Fruit fly (Drosophila melanogaster) Kc167 (cell line): Measurements from ENCODE around the gene smog.

Experiments
- Myc ChIP-seq: fragments of >200 bp; optimal IDR thresholded peaks from 2 replicates; lab custom pipeline; 2017; ENCODE audit warnings: missing external identifiers
- Sin3A ChIP-seq: fragments of >200 bp; optimal IDR thresholded peaks from 2 replicates; lab custom pipeline; 2018; ENCODE audit warnings: missing external identifiers
- h ChIP-seq: fragments of >200 bp; optimal IDR thresholded peaks from 3 replicates; lab custom pipeline; 2018; ENCODE audit warnings: missing external identifiers
- ttk ChIP-seq: sonication (Bioruptor generic); optimal IDR thresholded peaks from 2 replicates; lab custom pipeline; 2017; ENCODE audit warnings: missing external identifiers

- no peak for TF ChIP-seq h (lab: Kevin White, UChicago)
- TF ChIP-seq Myc (lab: Kevin White, UChicago), result no peak
- no peak for TF ChIP-seq Sin3A (lab: Kevin White, UChicago)
- no peak for TF ChIP-seq ttk (lab: Kevin White, UChicago)
Measured at dm6 chr2L:4807953-4808604, 44.6 kb upstream of the smog start.
